Worm (Caenorhabditis elegans): ENCODE results near the gene C16D2.1.

DNA sequence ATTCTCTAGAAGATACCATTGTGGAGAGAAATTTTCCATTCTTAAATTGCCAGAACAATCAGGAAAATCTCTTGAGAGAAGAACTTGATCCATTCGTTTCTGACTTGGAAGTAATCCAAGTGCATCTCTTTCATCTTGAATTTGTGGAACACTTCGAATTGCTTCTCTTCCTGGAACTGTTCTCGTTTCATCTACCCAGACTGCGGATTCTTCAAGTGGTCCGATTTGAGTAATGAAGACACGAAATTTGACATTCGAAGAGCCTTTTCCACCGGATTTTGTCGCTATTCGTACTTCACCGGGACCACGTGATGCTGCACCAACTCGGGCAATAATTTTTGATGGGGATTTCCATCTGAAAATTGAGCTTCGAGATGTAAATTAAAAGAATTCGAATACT, 45.1 kb downstream of the C16D2.1 start:
- no peak for TF ChIP-seq fax-1 (tag; optimal IDR thresholded peaks at IDR 0.05)
- TF ChIP-seq hlh-30 (tag; optimal IDR thresholded peaks at IDR 0.05; ENCODE audit: insufficient read depth): no peak
- TF ChIP-seq nhr-232 (tag; optimal IDR thresholded peaks at IDR 0.05): no peak
- TF ChIP-seq ceh-9 (tag; optimal IDR thresholded peaks at IDR 0.05): no peak
- no peak for TF ChIP-seq ceh-2 (tag; optimal IDR thresholded peaks at IDR 0.05)
- TF ChIP-seq nhr-11 (tag; optimal IDR thresholded peaks at IDR 0.05): no peak
- TF ChIP-seq tbx-2 (tag; optimal IDR thresholded peaks at IDR 0.05): no peak
- no peak for TF ChIP-seq ets-4 (tag; optimal IDR thresholded peaks at IDR 0.05)
- no peak for TF ChIP-seq elt-2 (tag; optimal IDR thresholded peaks at IDR 0.05)
- no peak for TF ChIP-seq ceh-18 (tag; optimal IDR thresholded peaks at IDR 0.05)
- no peak for TF ChIP-seq pha-4 (tag; optimal IDR thresholded peaks at IDR 0.05)
- TF ChIP-seq syd-9 (tag; optimal IDR thresholded peaks at IDR 0.05): no peak
- TF ChIP-seq lin-11 (tag; optimal IDR thresholded peaks at IDR 0.05): no peak
- TF ChIP-seq mec-3 (tag; optimal IDR thresholded peaks at IDR 0.05; ENCODE audit: borderline replicate concordance): no peak

Measured in whole organism, late embryonic.